Fruit fly (Drosophila melanogaster) Kc167 (cell line): ENCODE measurements around the gene Rsod.

Experiments
- Sin3A ChIP-seq: fragments of >200 bp; optimal IDR thresholded peaks from 2 replicates; lab custom pipeline; 2018; ENCODE audit warnings: missing external identifiers
- h ChIP-seq: fragments of >200 bp; optimal IDR thresholded peaks from 3 replicates; lab custom pipeline; 2018; ENCODE audit warnings: missing external identifiers
- psq ChIP-seq: fragments of >200 bp; optimal IDR thresholded peaks from 2 replicates; lab custom pipeline; 2017; ENCODE audit warnings: missing external identifiers
- ttk ChIP-seq: sonication (Bioruptor generic); optimal IDR thresholded peaks from 2 replicates; lab custom pipeline; 2017; ENCODE audit warnings: missing external identifiers

- TF ChIP-seq psq (lab: Kevin White, UChicago) (no peak), Sin3A (lab: Kevin White, UChicago) (no peak), ttk (lab: Kevin White, UChicago) (no peak), h (no peak)
Measured at dm6 chr3R:30123163-30123562, 47.8 kb downstream of the Rsod start, which contains the start of gene CG45072.
